Worm (Caenorhabditis elegans) whole organism, L4 larva: ENCODE data around the gene C02B8.6.

ENCODE experiments used
- D1046.2 ChIP-seq: fragments of 200-800 bp; sonication (Bioruptor generic); IDR thresholded peaks from 2 replicates; pipeline ENCODE4 v1.3.6; 2022; ENCODE audit warnings: missing genetic modification characterization, missing compliant biosample characterization
- F26F4.8 ChIP-seq: fragments of 200-800 bp; sonication (Bioruptor generic); conservative IDR thresholded peaks from 2 replicates; pipeline ENCODE4 v1.3.6; 2022; ENCODE audit warnings: missing genetic modification characterization, missing compliant biosample characterization
- F49E8.2 ChIP-seq: sonication (generic microtip); optimal IDR thresholded peaks from 2 replicates; lab custom pipeline; 2016; ENCODE audit warnings: missing compliant biosample characterization, mild to moderate bottlenecking, missing genetic modification characterization, borderline replicate concordance
- T26A8.4 ChIP-seq: fragments of 200-800 bp; sonication (Bioruptor generic); IDR thresholded peaks from 2 replicates; pipeline ENCODE4 v1.3.6; 2022; ENCODE audit warnings: missing genetic modification characterization, missing compliant biosample characterization
- Y105C5A.15 ChIP-seq: fragments of 200-800 bp; sonication (Bioruptor generic); IDR thresholded peaks from 2 replicates; pipeline ENCODE4 v1.3.6; 2022; ENCODE audit warnings: missing genetic modification characterization, missing compliant biosample characterization
- Y48G9A.11 ChIP-seq: fragments of 200-800 bp; sonication (Bioruptor generic); IDR thresholded peaks from 2 replicates; pipeline ENCODE4 v1.3.6; 2022; ENCODE audit warnings: missing genetic modification reagents, missing genetic modification characterization, missing compliant biosample characterization
- Y75B8A.6 ChIP-seq: fragments of 200-800 bp; sonication (Bioruptor generic); IDR thresholded peaks from 2 replicates; pipeline ENCODE4 v1.3.6; 2022; ENCODE audit warnings: missing genetic modification reagents, missing genetic modification characterization, missing compliant biosample characterization
- aha-1 ChIP-seq: fragments of 150-350 bp; peaks from one replicate; lab custom pipeline; 2014; ENCODE audit warnings: missing biosample characterization, missing genetic modification characterization
- aly-2 ChIP-seq: sonication (generic microtip); optimal IDR thresholded peaks from 2 replicates; lab custom pipeline; 2018; ENCODE audit warnings: missing biosample characterization, missing genetic modification characterization
- ama-1 ChIP-seq: fragments of 150-350 bp; optimal IDR thresholded peaks from 2 replicates; lab custom pipeline; 2014; ENCODE audit warnings: inconsistent platforms, mixed read lengths
- arid-1 ChIP-seq: fragments of 200-800 bp; sonication (Bioruptor generic); conservative IDR thresholded peaks from 2 replicates; pipeline ENCODE4 v1.3.6; 2022; ENCODE audit warnings: missing genetic modification reagents, missing genetic modification characterization, missing compliant biosample characterization
- ceh-20 ChIP-seq: fragments of 200-800 bp; sonication (Bioruptor generic); IDR thresholded peaks from 2 replicates; pipeline ENCODE4 v1.3.6; 2022; ENCODE audit warnings: missing genetic modification reagents, missing genetic modification characterization, missing compliant biosample characterization
- ceh-32 ChIP-seq: sonication (generic microtip); optimal IDR thresholded peaks from 2 replicates; lab custom pipeline; 2016; ENCODE audit warnings: mild to moderate bottlenecking, missing genetic modification characterization, missing compliant biosample characterization; ENCODE audit not compliant: poor library complexity
- ceh-82 ChIP-seq: sonication (generic microtip); optimal IDR thresholded peaks from 2 replicates; lab custom pipeline; 2017; ENCODE audit warnings: missing biosample characterization, missing genetic modification characterization
- ctbp-1 ChIP-seq: fragments of 200-800 bp; sonication (Bioruptor generic); IDR thresholded peaks from 2 replicates; pipeline ENCODE4 v1.3.6; 2022; ENCODE audit warnings: missing genetic modification reagents, missing genetic modification characterization, missing compliant biosample characterization
- daf-16 ChIP-seq, 3 experiments: sonication (generic microtip); optimal IDR thresholded peaks; 2 replicates each; lab custom pipeline; 2016 to 2017; ENCODE audit warnings: missing genetic modification characterization in 3 of 3, missing genetic modification reagents in 3 of 3, mild to moderate bottlenecking in 2 of 3, missing compliant biosample characterization in 2 of 3, missing biosample characterization in 1 of 3, moderate library complexity in 1 of 3
- daf-19 ChIP-seq: fragments of 200-800 bp; sonication (Bioruptor generic); conservative IDR thresholded peaks from 2 replicates; pipeline ENCODE4 v1.3.6; 2022; ENCODE audit warnings: missing genetic modification characterization, missing compliant biosample characterization
- dmd-6 ChIP-seq: fragments of 200-800 bp; sonication (Bioruptor generic); IDR thresholded peaks from 2 replicates; pipeline ENCODE4 v1.3.6; 2022; ENCODE audit warnings: missing genetic modification reagents, missing genetic modification characterization, missing compliant biosample characterization
- dmd-8 ChIP-seq: fragments of 200-800 bp; sonication (Bioruptor generic); IDR thresholded peaks from 2 replicates; pipeline ENCODE4 v1.3.6; 2022; ENCODE audit warnings: missing genetic modification characterization, missing compliant biosample characterization
- duxl-1 ChIP-seq: sonication (generic microtip); optimal IDR thresholded peaks from 2 replicates; lab custom pipeline; 2016; ENCODE audit warnings: mild to moderate bottlenecking, missing genetic modification characterization, moderate library complexity, missing compliant biosample characterization; ENCODE audit not compliant: poor library complexity
- egl-43 ChIP-seq: fragments of 200-800 bp; sonication (Bioruptor generic); IDR thresholded peaks from 2 replicates; pipeline ENCODE4 v1.3.6; 2022; ENCODE audit warnings: missing genetic modification reagents, missing genetic modification characterization, missing compliant biosample characterization
- fkh-10 ChIP-seq: fragments of 150-350 bp; optimal IDR thresholded peaks from 2 replicates; lab custom pipeline; 2014; ENCODE audit warnings: missing biosample characterization, missing genetic modification reagents, missing genetic modification characterization
- gei-8 ChIP-seq: fragments of 200-800 bp; sonication (Bioruptor generic); optimal IDR thresholded peaks from 2 replicates; lab custom pipeline; 2018; ENCODE audit warnings: mild to moderate bottlenecking, missing genetic modification characterization, missing compliant biosample characterization
- hlh-30 ChIP-seq: sonication (generic microtip); optimal IDR thresholded peaks from 2 replicates; lab custom pipeline; 2017; ENCODE audit warnings: antibody characterized with exemption, mild to moderate bottlenecking, missing genetic modification characterization, missing compliant biosample characterization; ENCODE audit not compliant: insufficient read depth
- hmg-1.1 ChIP-seq: fragments of 200-800 bp; sonication (Bioruptor generic); IDR thresholded peaks from 2 replicates; pipeline ENCODE4 v1.3.6; 2022; ENCODE audit warnings: missing genetic modification reagents, missing genetic modification characterization, missing compliant biosample characterization
- jun-1 ChIP-seq: fragments of 150-350 bp; optimal IDR thresholded peaks from 2 replicates; lab custom pipeline; 2014; ENCODE audit warnings: missing biosample characterization, missing genetic modification reagents, missing genetic modification characterization
- lim-7 ChIP-seq: fragments of 200-800 bp; sonication (Bioruptor generic); IDR thresholded peaks from 2 replicates; pipeline ENCODE4 v1.3.6; 2022; ENCODE audit warnings: missing genetic modification characterization, missing compliant biosample characterization
- lin-1 ChIP-seq: fragments of 200-800 bp; sonication (Bioruptor generic); IDR thresholded peaks from 2 replicates; pipeline ENCODE4 v1.3.6; 2022; ENCODE audit warnings: missing genetic modification reagents, missing genetic modification characterization, missing compliant biosample characterization
- lin-13 ChIP-seq: fragments of 150-350 bp; optimal IDR thresholded peaks from 2 replicates; lab custom pipeline; 2014; ENCODE audit warnings: missing biosample characterization, missing genetic modification reagents, missing genetic modification characterization
- lsy-2 ChIP-seq, 2 experiments: fragments of 150-350 bp in 1 of 2; sonication (generic microtip) in 1 of 2; optimal IDR thresholded peaks; 2 replicates each; lab custom pipeline; 2014 to 2017; ENCODE audit warnings: missing biosample characterization in 2 of 2, missing genetic modification characterization in 2 of 2
- mdl-1 ChIP-seq, 2 experiments: fragments of 150-350 bp in 1 of 2; sonication (generic microtip) in 1 of 2; optimal IDR thresholded peaks; 2 replicates each; lab custom pipeline; 2014 to 2017; ENCODE audit warnings: missing biosample characterization in 2 of 2, missing genetic modification characterization in 2 of 2
- mep-1 ChIP-seq: fragments of 150-350 bp; sonication (generic microtip); optimal IDR thresholded peaks from 3 replicates; lab custom pipeline; 2014; ENCODE audit warnings: missing biosample characterization, missing genetic modification characterization
- mes-2 ChIP-seq: sonication (generic microtip); optimal IDR thresholded peaks from 2 replicates; lab custom pipeline; 2016; ENCODE audit warnings: missing genotype, mild to moderate bottlenecking, missing genetic modification characterization, missing compliant biosample characterization; ENCODE audit not compliant: poor library complexity, severe bottlenecking
- nhr-28 ChIP-seq: fragments of 150-350 bp; optimal IDR thresholded peaks from 2 replicates; lab custom pipeline; 2014; ENCODE audit warnings: missing biosample characterization, missing genetic modification characterization
- nhr-48 ChIP-seq: sonication (generic microtip); optimal IDR thresholded peaks from 2 replicates; lab custom pipeline; 2016; ENCODE audit warnings: mild to moderate bottlenecking, missing genetic modification characterization, missing compliant biosample characterization
- nhr-6 ChIP-seq: fragments of 150-350 bp; optimal IDR thresholded peaks from 2 replicates; lab custom pipeline; 2014; ENCODE audit warnings: missing biosample characterization, missing genetic modification characterization
- nhr-76 ChIP-seq: fragments of 150-350 bp; optimal IDR thresholded peaks from 2 replicates; lab custom pipeline; 2014; ENCODE audit warnings: missing biosample characterization, missing genetic modification characterization
- pqm-1 ChIP-seq: sonication (generic microtip); optimal IDR thresholded peaks from 2 replicates; lab custom pipeline; 2017; ENCODE audit warnings: missing biosample characterization, missing genetic modification characterization
- sdz-12 ChIP-seq: fragments of 200-800 bp; sonication (Bioruptor generic); optimal IDR thresholded peaks from 2 replicates; lab custom pipeline; 2018; ENCODE audit warnings: mild to moderate bottlenecking, missing genetic modification characterization, missing compliant biosample characterization
- spr-3 ChIP-seq: fragments of 200-800 bp; sonication (Bioruptor generic); optimal IDR thresholded peaks from 2 replicates; lab custom pipeline; 2018; ENCODE audit warnings: mild to moderate bottlenecking, missing genetic modification characterization, missing compliant biosample characterization
- unc-130 ChIP-seq: sonication (generic microtip); optimal IDR thresholded peaks from 2 replicates; lab custom pipeline; 2016; ENCODE audit warnings: missing genetic modification reagents, missing genetic modification characterization, missing compliant biosample characterization
- unc-62 ChIP-seq, 3 experiments: fragments of 150-350 bp in 1 of 3; sonication (generic microtip); optimal IDR thresholded peaks in 2 of 3; peaks in 1 of 3; 1 replicate in 1 of 3; 2 replicates in 2 of 3; lab custom pipeline; 2014 to 2017; ENCODE audit warnings: missing biosample characterization in 3 of 3, missing genetic modification characterization in 3 of 3, missing genetic modification reagents in 3 of 3, missing genotype in 1 of 3
- vab-7 ChIP-seq: fragments of 200-800 bp; sonication (Bioruptor generic); IDR thresholded peaks from 2 replicates; pipeline ENCODE4 v1.3.6; 2022; ENCODE audit warnings: missing genetic modification reagents, missing genetic modification characterization, missing compliant biosample characterization
- zag-1 ChIP-seq: fragments of 150-350 bp; optimal IDR thresholded peaks from 2 replicates; lab custom pipeline; 2014; ENCODE audit warnings: missing biosample characterization, missing genetic modification characterization
- zfp-3 ChIP-seq: fragments of 200-800 bp; sonication (Bioruptor generic); conservative IDR thresholded peaks from 2 replicates; pipeline ENCODE4 v1.3.6; 2022; ENCODE audit warnings: missing genetic modification reagents, missing genetic modification characterization, missing compliant biosample characterization
- zip-2 ChIP-seq: fragments of 150-350 bp; optimal IDR thresholded peaks from 2 replicates; lab custom pipeline; 2014; ENCODE audit warnings: missing biosample characterization, missing genetic modification characterization
- ztf-11 ChIP-seq: fragments of 150-350 bp; optimal IDR thresholded peaks from 2 replicates; lab custom pipeline; 2014; ENCODE audit warnings: missing biosample characterization, missing genetic modification characterization
- ztf-7 ChIP-seq: fragments of 150-350 bp; optimal IDR thresholded peaks from 2 replicates; lab custom pipeline; 2014; ENCODE audit warnings: missing biosample characterization, missing genetic modification characterization

Gene C02B8.6

ce11 chrX:8157132-8157531 is 21.0 kb upstream of the C02B8.6 start (continued):
- TF ChIP-seq D1046.2 (GFP tag; lab: Robert Waterston, UW): no peak
- TF ChIP-seq unc-130: no peak
- TF ChIP-seq fkh-10: no peak
- TF ChIP-seq zip-2 (tag; lab: Kevin White, UChicago): no peak
- TF ChIP-seq gei-8 (GFP tag; lab: Kevin White, UChicago): no peak
- TF ChIP-seq dmd-8 (GFP tag; lab: Robert Waterston, UW): no peak
- no peak for TF ChIP-seq sdz-12
- TF ChIP-seq mep-1 (tag; lab: Kevin White, UChicago): peak; percentile 74
- no peak for TF ChIP-seq duxl-1 (tag; lab: Kevin White, UChicago)
- TF ChIP-seq F26F4.8 (GFP tag; lab: Robert Waterston, UW): no peak
- no peak for TF ChIP-seq spr-3 (GFP tag; lab: Kevin White, UChicago)
- TF ChIP-seq F49E8.2 (tag; lab: Kevin White, UChicago): no peak
- no peak for TF ChIP-seq aly-2 (tag; lab: Kevin White, UChicago)
- no peak for TF ChIP-seq ztf-7 (tag; lab: Kevin White, UChicago)
- no peak for TF ChIP-seq Y105C5A.15 (GFP tag; lab: Robert Waterston, UW)
- TF ChIP-seq nhr-28 (tag; lab: Kevin White, UChicago): no peak
- no peak for TF ChIP-seq ceh-82
- TF ChIP-seq mes-2: peak; percentile 61
- TF ChIP-seq ceh-32 (tag; lab: Kevin White, UChicago): no peak
- TF ChIP-seq jun-1 (tag; lab: Kevin White, UChicago): no peak
- no peak for TF ChIP-seq lin-1 (GFP tag; lab: Robert Waterston, UW)
- TF ChIP-seq aha-1: peak; percentile 94
- no peak for TF ChIP-seq zag-1 (tag; lab: Kevin White, UChicago)
- peak; percentile 20 to 57 for TF ChIP-seq lsy-2 (tag; optimal IDR thresholded peaks at IDR 0.05; lab: Kevin White, UChicago)
- TF ChIP-seq egl-43 (GFP tag; lab: Robert Waterston, UW): no peak
- TF ChIP-seq vab-7 (GFP tag; lab: Robert Waterston, UW): no peak
- TF ChIP-seq mdl-1 (tag; optimal IDR thresholded peaks at IDR 0.05; lab: Kevin White, UChicago): no peak
- no peak for TF ChIP-seq nhr-48 (tag; lab: Kevin White, UChicago)
- TF ChIP-seq ama-1 (lab: Kevin White, UChicago): no peak
- no peak for TF ChIP-seq daf-19 (GFP tag; lab: Robert Waterston, UW)
- TF ChIP-seq Y48G9A.11: no peak
- no peak for TF ChIP-seq ctbp-1 (GFP tag; lab: Robert Waterston, UW)
- TF ChIP-seq ztf-11: no peak
- TF ChIP-seq arid-1 (GFP tag; lab: Robert Waterston, UW): no peak
- TF ChIP-seq nhr-76: no peak
- TF ChIP-seq hmg-1.1 (GFP tag; lab: Robert Waterston, UW): peak; percentile 13; the same call in 1 of the 2 replicates
- TF ChIP-seq dmd-6: peak; percentile 27; the same call in 1 of the 2 replicates
- no peak for TF ChIP-seq daf-16 (GFP tag; optimal IDR thresholded peaks at IDR 0.05; lab: Kevin White, UChicago)
- no peak for TF ChIP-seq daf-16 (tag; optimal IDR thresholded peaks at IDR 0.05; lab: Kevin White, UChicago)
- TF ChIP-seq pqm-1 (tag; lab: Kevin White, UChicago): no peak
- TF ChIP-seq lin-13 (GFP tag; lab: Kevin White, UChicago): no peak
- TF ChIP-seq unc-62 (GFP tag; optimal IDR thresholded peaks at IDR 0.05 in 1 of 2; lab: Kevin White, UChicago): peak in 1 of 2 experiments; percentile 51
- TF ChIP-seq unc-62 (tag; optimal IDR thresholded peaks at IDR 0.05; lab: Kevin White, UChicago): no peak

- TF ChIP-seq dmd-8 (GFP tag; lab: Robert Waterston, UW): 0 out of 2 replicates have a peak, but pooled peaks have one; percentile 60
- peak; percentile 83 for TF ChIP-seq lim-7 (GFP tag; lab: Robert Waterston, UW)
- TF ChIP-seq Y75B8A.6 (GFP tag; lab: Robert Waterston, UW): 0 out of 2 replicates have a peak, but pooled peaks have one; percentile 35
- TF ChIP-seq F26F4.8 (GFP tag; lab: Robert Waterston, UW): 0 out of 2 replicates have a peak, but pooled peaks have one; percentile 61
- peak; percentile 57; the same call in 1 of the 2 replicates for TF ChIP-seq arid-1 (GFP tag; lab: Robert Waterston, UW)
- TF ChIP-seq daf-16 (GFP tag; optimal IDR thresholded peaks at IDR 0.05; lab: Kevin White, UChicago): no peak
- TF ChIP-seq daf-16 (tag; optimal IDR thresholded peaks at IDR 0.05; lab: Kevin White, UChicago): peak; percentile 34
- TF ChIP-seq ceh-20 (GFP tag; lab: Robert Waterston, UW): peak; percentile 50; the same call in 1 of the 2 replicates
- TF ChIP-seq zfp-3 (GFP tag; lab: Robert Waterston, UW): 0 out of 2 replicates have a peak, but pooled peaks have one; percentile 41
- TF ChIP-seq ztf-7 (tag; lab: Kevin White, UChicago): peak; percentile 9
- TF ChIP-seq aha-1: peak; percentile 2
- peak; percentile 22; the same call in 1 of the 2 replicates for TF ChIP-seq T26A8.4 (GFP tag; lab: Robert Waterston, UW)
- TF ChIP-seq dmd-6: peak; percentile 65
- TF ChIP-seq hlh-30 (tag; lab: Kevin White, UChicago): peak; percentile 50
- TF ChIP-seq egl-43 (GFP tag; lab: Robert Waterston, UW): peak; percentile 78
- TF ChIP-seq Y105C5A.15 (GFP tag; lab: Robert Waterston, UW): 0 out of 2 replicates have a peak, but pooled peaks have one; percentile 65
- TF ChIP-seq nhr-28 (tag; lab: Kevin White, UChicago): peak; percentile 21
- peak; percentile 7 for TF ChIP-seq hmg-1.1 (GFP tag; lab: Robert Waterston, UW)
- TF ChIP-seq vab-7 (GFP tag; lab: Robert Waterston, UW): peak; percentile 72
- peak; percentile 50; the same call in 1 of the 2 replicates for TF ChIP-seq Y48G9A.11
- TF ChIP-seq nhr-6 (tag; lab: Kevin White, UChicago): no peak
Observed at ce11 chrX:8156502-8156901, 20.4 kb upstream of the C02B8.6 start.
